Fruit fly (Drosophila melanogaster) whole organism, adult: ENCODE data around the gene CG43731.

ENCODE experiments used
- CG11617 ChIP-seq: fragments of 200-800 bp; sonication (Bioruptor generic); optimal IDR thresholded peaks from 2 replicates; lab custom pipeline; 2017; ENCODE audit warnings: mild to moderate bottlenecking, missing biosample characterization, missing genetic modification reagents, missing genetic modification characterization
- CG12768 ChIP-seq: fragments of 200-800 bp; sonication (Bioruptor generic); optimal IDR thresholded peaks from 2 replicates; lab custom pipeline; 2017; ENCODE audit warnings: missing biosample characterization, missing genetic modification characterization, mild to moderate bottlenecking, moderate library complexity, missing genetic modification reagents
- CG14711 ChIP-seq: fragments of 200-800 bp; sonication (Bioruptor generic); optimal IDR thresholded peaks from 2 replicates; lab custom pipeline; 2018; ENCODE audit warnings: missing biosample characterization, mild to moderate bottlenecking, missing genetic modification characterization, moderate library complexity
- CG1620 ChIP-seq: fragments of 200-800 bp; sonication (Bioruptor generic); optimal IDR thresholded peaks from 2 replicates; lab custom pipeline; 2016; ENCODE audit warnings: missing biosample characterization, missing genetic modification characterization
- CG33017 ChIP-seq: fragments of 200-800 bp; sonication (Bioruptor generic); optimal IDR thresholded peaks from 2 replicates; lab custom pipeline; 2018; ENCODE audit warnings: missing biosample characterization, mild to moderate bottlenecking, missing genetic modification characterization, moderate library complexity
- CG5204 ChIP-seq: fragments of 200-800 bp; sonication (Bioruptor generic); optimal IDR thresholded peaks from 2 replicates; lab custom pipeline; 2016; ENCODE audit warnings: missing biosample characterization, missing genetic modification characterization
- CG7045 ChIP-seq: fragments of 200-800 bp; sonication (Bioruptor generic); optimal IDR thresholded peaks from 2 replicates; lab custom pipeline; 2017; ENCODE audit warnings: missing biosample characterization, mild to moderate bottlenecking, missing genetic modification characterization
- CG7101 ChIP-seq: fragments of 200-800 bp; sonication (Bioruptor generic); optimal IDR thresholded peaks from 2 replicates; lab custom pipeline; 2018; ENCODE audit warnings: missing biosample characterization, mild to moderate bottlenecking, missing genetic modification characterization, moderate library complexity
- Clk ChIP-seq: fragments of 200-800 bp; sonication (Bioruptor generic); optimal IDR thresholded peaks from 2 replicates; lab custom pipeline; 2017; ENCODE audit warnings: missing biosample characterization, missing genetic modification characterization
- Crg-1 ChIP-seq: fragments of 200-800 bp; sonication (Bioruptor generic); optimal IDR thresholded peaks from 2 replicates; lab custom pipeline; 2016; ENCODE audit warnings: missing biosample characterization, missing genetic modification characterization
- Hr96 ChIP-seq: fragments of 200-800 bp; sonication (Bioruptor generic); optimal IDR thresholded peaks from 2 replicates; lab custom pipeline; 2016; ENCODE audit warnings: missing biosample characterization, missing genetic modification characterization
- Mnt ChIP-seq: fragments of 200-800 bp; sonication (Bioruptor generic); optimal IDR thresholded peaks from 2 replicates; lab custom pipeline; 2016; ENCODE audit warnings: missing biosample characterization, mild to moderate bottlenecking, missing genetic modification characterization
- bab1 ChIP-seq: fragments of 200-800 bp; sonication (Bioruptor generic); optimal IDR thresholded peaks from 3 replicates; lab custom pipeline; 2019; ENCODE audit warnings: missing biosample characterization, mild to moderate bottlenecking, missing genetic modification characterization, moderate library complexity
- cic ChIP-seq: fragments of 200-800 bp; sonication (Bioruptor generic); optimal IDR thresholded peaks from 2 replicates; lab custom pipeline; 2017; ENCODE audit warnings: missing biosample characterization, mild to moderate bottlenecking, missing genetic modification characterization, moderate library complexity
- cnc ChIP-seq, 2 experiments: fragments of >200 bp; optimal IDR thresholded peaks; 2 replicates each; lab custom pipeline; 2017
- kay ChIP-seq: fragments of 200-800 bp; sonication (Bioruptor generic); peaks from one replicate; lab custom pipeline; 2016; ENCODE audit warnings: missing biosample characterization, missing genetic modification characterization, borderline replicate concordance
- ovo ChIP-seq: fragments of 200-800 bp; sonication (Bioruptor generic); optimal IDR thresholded peaks from 2 replicates; lab custom pipeline; 2016; ENCODE audit warnings: missing biosample characterization, missing genetic modification characterization
- pad ChIP-seq: fragments of 200-800 bp; sonication (Bioruptor generic); optimal IDR thresholded peaks from 3 replicates; lab custom pipeline; 2017; ENCODE audit warnings: missing biosample characterization, missing genetic modification characterization, mild to moderate bottlenecking, moderate library complexity, missing genetic modification reagents
- tj ChIP-seq: fragments of 200-800 bp; sonication (Bioruptor generic); optimal IDR thresholded peaks from 3 replicates; lab custom pipeline; 2017; ENCODE audit warnings: missing biosample characterization, mild to moderate bottlenecking, missing genetic modification characterization, moderate library complexity
- toe ChIP-seq: fragments of 200-800 bp; sonication (Bioruptor generic); optimal IDR thresholded peaks from 2 replicates; lab custom pipeline; 2016; ENCODE audit warnings: missing biosample characterization, missing genetic modification characterization

CG43731 gene

DNA sequence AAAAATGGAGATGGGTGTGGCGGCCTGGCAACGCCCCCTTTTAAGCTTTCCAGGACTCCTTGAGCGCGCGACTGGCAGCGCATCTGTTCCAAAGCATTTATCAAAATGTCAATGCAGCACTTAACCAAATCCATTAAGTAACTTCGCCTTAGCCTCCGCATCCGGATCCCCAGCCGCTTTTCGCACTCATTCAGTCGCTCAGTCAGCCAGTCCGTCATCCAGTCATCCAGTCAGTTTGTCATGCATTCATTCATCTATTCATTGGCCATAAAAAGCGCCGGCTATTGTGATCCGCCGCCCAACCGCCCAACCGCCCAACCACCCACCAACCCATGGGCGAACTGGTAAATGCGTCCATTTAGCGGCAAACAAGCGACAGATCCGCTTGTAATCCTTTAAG is 12.9 kb upstream of the CG43731 start:
- no peak for TF ChIP-seq bab1
- no peak for TF ChIP-seq Hr96 (GFP tag; lab: Kevin White, UChicago)
- TF ChIP-seq CG5204, result no peak
- TF ChIP-seq pad (GFP tag; lab: Kevin White, UChicago), result no peak
- no peak for TF ChIP-seq tj (GFP tag; lab: Kevin White, UChicago)
- no peak for TF ChIP-seq cnc (optimal IDR thresholded peaks at IDR 0.05; lab: Kevin White, UChicago)
- no peak for TF ChIP-seq CG33017 (tag; lab: Kevin White, UChicago)
- TF ChIP-seq CG11617 (GFP tag; lab: Kevin White, UChicago), result no peak
- no peak for TF ChIP-seq CG7101
- TF ChIP-seq Crg-1, result no peak

DNA sequence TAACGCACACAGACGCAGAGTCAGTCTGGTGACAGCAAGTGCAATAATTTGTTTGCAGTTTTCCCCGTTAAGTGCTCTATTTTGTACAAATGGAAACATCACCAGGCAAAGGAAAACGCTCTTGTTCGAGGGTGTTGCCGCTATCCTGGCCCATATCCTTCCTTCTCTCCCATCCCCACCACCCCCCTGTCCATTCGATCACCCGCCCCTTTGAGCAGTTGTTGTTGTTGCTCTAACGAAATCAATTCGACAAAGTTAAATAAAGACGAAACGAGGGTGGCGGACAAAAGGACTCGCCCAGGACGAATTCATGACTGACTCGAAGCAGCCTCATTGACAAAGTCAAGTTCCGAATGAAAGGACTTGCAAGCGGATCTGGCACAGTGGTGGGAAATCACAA is 12.5 kb upstream of the CG43731 start:
- TF ChIP-seq cnc (optimal IDR thresholded peaks at IDR 0.05; lab: Kevin White, UChicago) (no peak), cic (GFP tag; lab: Kevin White, UChicago) (no peak), CG5204 (no peak), CG7045 (no peak), CG14711 (tag; lab: Kevin White, UChicago) (no peak), Crg-1 (no peak), CG11617 (GFP tag; lab: Kevin White, UChicago) (no peak), Hr96 (GFP tag; lab: Kevin White, UChicago) (no peak), toe (no peak), kay (GFP tag; lab: Kevin White, UChicago) (no peak), CG1620 (GFP tag; lab: Kevin White, UChicago) (no peak), Mnt (no peak), bab1 (no peak), CG12768 (GFP tag; lab: Kevin White, UChicago) (no peak), ovo (no peak), CG7101 (no peak), CG33017 (tag; lab: Kevin White, UChicago) (no peak), Clk (GFP tag; lab: Kevin White, UChicago) (no peak), tj (GFP tag; lab: Kevin White, UChicago) (no peak), pad (GFP tag; lab: Kevin White, UChicago) (no peak)

DNA sequence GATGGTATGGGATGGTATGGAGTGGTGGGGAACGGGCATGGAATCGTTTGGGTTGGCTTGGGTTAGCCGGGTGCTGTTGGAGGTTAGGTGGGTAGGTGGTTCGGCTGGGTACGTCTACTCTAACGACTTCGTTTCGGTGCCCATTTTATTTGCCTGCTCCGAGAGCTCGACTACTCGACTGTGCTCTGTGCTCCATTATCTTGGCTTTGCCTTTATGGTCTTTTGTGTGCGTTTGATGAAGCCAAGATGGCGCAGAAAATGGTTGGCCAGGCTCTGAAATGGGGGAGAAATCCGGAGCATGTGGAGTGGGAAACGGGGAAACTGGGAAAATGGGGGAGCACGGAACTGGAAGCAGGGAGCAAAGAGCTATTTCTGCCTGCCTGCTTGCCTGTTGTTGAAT is 8.0 kb upstream of the CG43731 start:
- no peak for TF ChIP-seq toe
- TF ChIP-seq CG33017 (tag; lab: Kevin White, UChicago), result no peak
- no peak for TF ChIP-seq pad (GFP tag; lab: Kevin White, UChicago)

DNA sequence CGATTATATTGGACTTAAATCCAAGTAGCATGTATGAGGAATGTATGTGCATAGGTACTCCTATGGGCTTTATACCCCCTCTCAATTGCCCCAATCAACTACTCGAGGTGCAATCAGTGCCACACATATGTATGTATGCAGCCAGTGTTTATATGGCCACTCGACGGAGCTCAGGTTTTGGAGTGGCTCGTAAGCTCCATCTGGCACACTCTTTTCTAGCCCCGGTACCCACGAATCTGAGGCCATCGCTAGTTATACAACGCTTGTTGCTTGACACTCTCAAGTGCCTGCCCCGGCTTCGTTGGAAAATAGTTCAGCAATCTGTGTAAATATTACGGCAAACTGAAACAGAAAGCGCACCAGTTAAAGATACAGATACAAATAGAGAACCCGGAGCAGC is 5.5 kb upstream of the CG43731 start:
- TF ChIP-seq Mnt, result no peak
- no peak for TF ChIP-seq CG7101
- no peak for TF ChIP-seq ovo
- no peak for TF ChIP-seq pad (GFP tag; lab: Kevin White, UChicago)
- no peak for TF ChIP-seq cic (GFP tag; lab: Kevin White, UChicago)
- no peak for TF ChIP-seq Clk (GFP tag; lab: Kevin White, UChicago)
- TF ChIP-seq tj (GFP tag; lab: Kevin White, UChicago), result no peak
- no peak for TF ChIP-seq toe

DNA sequence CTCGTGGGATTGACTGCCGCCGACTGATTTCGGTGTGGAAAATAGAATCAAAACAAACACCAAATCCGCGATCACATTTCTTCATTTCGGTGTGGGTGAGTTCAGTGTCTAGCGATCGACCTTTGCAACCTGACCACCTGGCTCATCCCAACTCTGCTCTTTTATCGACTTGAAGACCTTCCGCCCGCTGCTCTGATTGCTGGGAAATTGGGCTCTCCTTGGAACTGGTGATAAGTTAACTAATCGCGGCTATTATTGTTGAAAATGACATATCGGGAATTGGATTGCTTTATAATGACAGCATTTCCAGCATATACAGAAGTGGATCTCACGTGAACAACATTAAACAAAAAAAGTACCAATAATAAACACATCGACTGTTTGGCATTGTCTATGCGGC is 4.5 kb upstream of the CG43731 start:
- TF ChIP-seq Clk (GFP tag; lab: Kevin White, UChicago) (no peak), tj (GFP tag; lab: Kevin White, UChicago) (no peak), CG1620 (GFP tag; lab: Kevin White, UChicago) (no peak), CG14711 (tag; lab: Kevin White, UChicago) (no peak), ovo (no peak), Hr96 (GFP tag; lab: Kevin White, UChicago) (no peak), kay (GFP tag; lab: Kevin White, UChicago) (no peak), toe (no peak), CG7045 (no peak), Mnt (no peak)

- TF ChIP-seq CG5204, result no peak
- TF ChIP-seq tj (GFP tag; lab: Kevin White, UChicago), result no peak
- peak; percentile 58 for TF ChIP-seq cic (GFP tag; lab: Kevin White, UChicago)
Measured at dm6 chr2L:19098668-19099067, 3.2 kb upstream of the CG43731 start.

DNA sequence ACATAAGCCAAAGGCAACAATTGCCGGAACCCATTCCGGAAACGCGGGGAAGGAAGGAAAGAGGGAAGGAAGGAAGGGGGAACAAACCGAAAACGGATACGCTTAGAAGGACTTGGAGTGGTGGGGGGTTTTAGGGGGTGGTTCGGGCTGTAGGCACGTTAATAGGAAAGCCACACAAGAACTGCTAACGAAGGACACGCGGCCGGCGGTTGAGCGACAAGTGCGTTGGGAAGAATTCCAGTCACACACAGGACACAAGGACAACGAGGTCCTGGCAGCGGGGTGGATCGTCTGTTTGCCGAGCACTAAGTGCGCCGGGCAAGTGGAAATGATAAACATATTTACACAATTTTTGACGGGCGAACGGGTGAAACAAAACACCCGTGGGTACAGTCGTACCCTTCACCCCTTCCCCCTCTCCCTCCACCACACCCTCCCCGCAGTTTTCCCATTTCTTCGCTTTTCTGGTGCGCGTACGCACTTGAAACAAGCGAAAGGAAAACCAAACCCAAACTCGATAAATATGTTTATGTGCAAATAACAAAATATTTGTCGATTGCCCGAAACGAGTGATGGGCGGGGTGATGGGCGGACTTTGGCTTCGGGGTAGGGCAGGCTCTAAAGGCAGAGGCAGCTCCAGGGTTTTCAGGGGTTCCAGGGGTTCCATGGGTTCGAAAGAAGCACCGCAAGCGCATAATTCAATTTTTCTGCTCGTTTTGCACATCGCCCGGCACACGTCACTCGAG is 1.5 kb downstream of the CG43731 start:
- TF ChIP-seq tj (GFP tag; lab: Kevin White, UChicago) (no peak), ovo (no peak), Mnt (no peak), cnc (optimal IDR thresholded peaks at IDR 0.05; lab: Kevin White, UChicago) (no peak)

dm6 chr2L:19104383-19104782 is 2.5 kb downstream of the CG43731 start:
- TF ChIP-seq cnc (optimal IDR thresholded peaks at IDR 0.05; lab: Kevin White, UChicago), result no peak
- TF ChIP-seq pad (GFP tag; lab: Kevin White, UChicago), result no peak
- TF ChIP-seq tj (GFP tag; lab: Kevin White, UChicago), result no peak
- no peak for TF ChIP-seq CG11617 (GFP tag; lab: Kevin White, UChicago)
- TF ChIP-seq CG1620 (GFP tag; lab: Kevin White, UChicago), result no peak
